Fruit fly (Drosophila melanogaster) whole organism, embryonic: Measurements from ENCODE around the gene Duox.

Experiments
- CG31365 ChIP-seq: fragments of 200-800 bp; sonication (Bioruptor generic); optimal IDR thresholded peaks from 2 replicates; lab custom pipeline; 2018; ENCODE audit warnings: missing biosample characterization, mild to moderate bottlenecking, missing genetic modification characterization
- CG4282 ChIP-seq: fragments of 200-800 bp; sonication (Bioruptor generic); optimal IDR thresholded peaks from 2 replicates; lab custom pipeline; 2016; ENCODE audit warnings: missing biosample characterization, missing genetic modification characterization
- inv ChIP-seq: fragments of 200-800 bp; sonication (Bioruptor generic); IDR thresholded peaks from 2 replicates; pipeline ENCODE4 v1.3.6; 2022; ENCODE audit warnings: missing biosample characterization, missing genetic modification characterization; ENCODE audit not compliant: partially characterized antibody
- stc ChIP-seq: fragments of 200-800 bp; sonication (Bioruptor generic); IDR thresholded peaks from 2 replicates; pipeline ENCODE4 v1.3.6; 2022; ENCODE audit warnings: missing biosample characterization, missing genetic modification characterization

- peak; percentile 75 for TF ChIP-seq CG4282 (GFP tag; lab: Kevin White, UChicago)
- no peak for TF ChIP-seq inv (GFP tag; lab: Robert Waterston, UW)
- TF ChIP-seq stc: peak; percentile 51
- peak; percentile 65 for TF ChIP-seq CG31365 (tag; lab: Kevin White, UChicago)
Observed at dm6 chr2L:2855773-2856615, 25.9 kb upstream of the Duox start, which contains the start of the genes CG3104 and RpS21.
